Comparison of ENCODE assay signal across 6 worm cellular contexts in genomic region chrX:6807137-6807861, ce11.
TF ChIP-seq lines count a peak whose summit lies in the region.

No protein-coding gene starts in this region.

TF ChIP-seq in whole organism, L1 larva, 84 proteins besides CTCF, POLR2A, EP300 and RAD21 (continued from another document and continues in another):
- peak; percentile 29 for TF ChIP-seq nhr-90 (tag; optimal IDR thresholded peaks at IDR 0.05; lab: Kevin White, UChicago; ENCODE audit: poor library complexity)
- TF ChIP-seq ceh-82 (tag; optimal IDR thresholded peaks at IDR 0.05; lab: Kevin White, UChicago), result no peak
- TF ChIP-seq elt-2 (tag; optimal IDR thresholded peaks at IDR 0.05; lab: Kevin White, UChicago), result peak; percentile 52
- TF ChIP-seq alr-1 (tag; optimal IDR thresholded peaks at IDR 0.05; lab: Kevin White, UChicago; ENCODE audit: borderline replicate concordance), result no peak
- no peak for TF ChIP-seq ceh-90 (tag; optimal IDR thresholded peaks at IDR 0.05; lab: Kevin White, UChicago)
- TF ChIP-seq zag-1 (tag; optimal IDR thresholded peaks at IDR 0.05; lab: Kevin White, UChicago), result no peak
- no peak for TF ChIP-seq pag-3 (tag; optimal IDR thresholded peaks at IDR 0.05; lab: Kevin White, UChicago; ENCODE audit: borderline replicate concordance, insufficient read depth)
- TF ChIP-seq efl-1 (optimal IDR thresholded peaks at IDR 0.05; lab: Kevin White, UChicago), result no peak
- TF ChIP-seq efl-1 (GFP tag; optimal IDR thresholded peaks at IDR 0.05 in 1 of 2; lab: Kevin White, UChicago), result peak; percentile 6 to 31
- peak; percentile 6 for TF ChIP-seq C16A3.4 (tag; optimal IDR thresholded peaks at IDR 0.05; lab: Kevin White, UChicago)
- TF ChIP-seq elt-3 (tag; optimal IDR thresholded peaks at IDR 0.05; lab: Kevin White, UChicago), result peak in 2 of 6 experiments; percentile 10 to 39
- TF ChIP-seq lir-3 (tag; optimal IDR thresholded peaks at IDR 0.05; lab: Kevin White, UChicago; ENCODE audit: poor library complexity), result no peak
- no peak for TF ChIP-seq egl-27 (tag; optimal IDR thresholded peaks at IDR 0.05; lab: Kevin White, UChicago)
- TF ChIP-seq mdl-1 (tag; optimal IDR thresholded peaks at IDR 0.05; lab: Kevin White, UChicago), result no peak
- peak; percentile 23 for TF ChIP-seq irx-1 (tag; optimal IDR thresholded peaks at IDR 0.05; lab: Kevin White, UChicago)
- no peak for TF ChIP-seq fos-1 (tag; optimal IDR thresholded peaks at IDR 0.05; lab: Kevin White, UChicago)
- no peak for TF ChIP-seq jun-1 (tag; optimal IDR thresholded peaks at IDR 0.05; lab: Kevin White, UChicago)
- peak; percentile 18 for TF ChIP-seq rnt-1 (tag; optimal IDR thresholded peaks at IDR 0.05; lab: Kevin White, UChicago)
- no peak for TF ChIP-seq unc-98 (GFP tag; IDR thresholded peaks at IDR 0.05; lab: Robert Waterston, UW)
- no peak for TF ChIP-seq unc-30 (tag; optimal IDR thresholded peaks at IDR 0.05; lab: Kevin White, UChicago)
- TF ChIP-seq lin-39 (tag; optimal IDR thresholded peaks at IDR 0.05; lab: Kevin White, UChicago), result no peak
- TF ChIP-seq ets-5 (GFP tag; IDR thresholded peaks at IDR 0.05; lab: Robert Waterston, UW), result no peak

TF ChIP-seq in whole organism, L2 larva, 48 proteins besides CTCF, POLR2A, EP300 and RAD21 (continued from another document):
- TF ChIP-seq sma-9 (GFP tag; optimal IDR thresholded peaks at IDR 0.05; lab: Kevin White, UChicago), result peak; percentile 42
- no peak for TF ChIP-seq sma-9 (tag; optimal IDR thresholded peaks at IDR 0.05; lab: Kevin White, UChicago)
- no peak for TF ChIP-seq egl-27 (tag; optimal IDR thresholded peaks at IDR 0.05; lab: Kevin White, UChicago)
- TF ChIP-seq lin-39 (tag; optimal IDR thresholded peaks at IDR 0.05; lab: Kevin White, UChicago), result no peak
- TF ChIP-seq unc-55 (GFP tag; optimal IDR thresholded peaks at IDR 0.05; lab: Kevin White, UChicago), result peak; percentile 13

TF ChIP-seq in whole organism, L3 larva, 47 proteins besides CTCF, POLR2A, EP300 and RAD21 (continued from another document):
- TF ChIP-seq aly-2 (tag; optimal IDR thresholded peaks at IDR 0.05; lab: Kevin White, UChicago) (no peak), ceh-28 (tag; optimal IDR thresholded peaks at IDR 0.05; lab: Kevin White, UChicago) (peak; percentile 33)
TF ChIP-seq in whole organism, L3 larva: peak in this region for 6.

TF ChIP-seq in whole organism, L4 larva, 104 proteins besides CTCF, POLR2A, EP300 and RAD21 (continued from another document):
- TF ChIP-seq mxl-3 (GFP tag; optimal IDR thresholded peaks at IDR 0.05; lab: Kevin White, UChicago) (no peak), T26A8.4 (GFP tag; IDR thresholded peaks at IDR 0.05; lab: Robert Waterston, UW) (0 out of 2 replicates have a peak, but pooled peaks have one; percentile 24), ztf-7 (tag; optimal IDR thresholded peaks at IDR 0.05; lab: Kevin White, UChicago) (no peak), Y105C5A.15 (GFP tag; IDR thresholded peaks at IDR 0.05; lab: Robert Waterston, UW) (no peak), skn-1 (tag; optimal IDR thresholded peaks at IDR 0.05; lab: Kevin White, UChicago) (no peak), F26F4.8 (GFP tag; conservative IDR thresholded peaks at IDR 0.05; lab: Robert Waterston, UW) (0 out of 2 replicates have a peak, but pooled peaks have one; percentile 38), daf-16 (GFP tag; optimal IDR thresholded peaks at IDR 0.05; lab: Kevin White, UChicago) (no peak), daf-16 (tag; optimal IDR thresholded peaks at IDR 0.05; lab: Kevin White, UChicago) (peak; percentile 83), snpc-1.2 (GFP tag; IDR thresholded peaks at IDR 0.05; lab: Robert Waterston, UW) (no peak), dmd-6 (GFP tag; IDR thresholded peaks at IDR 0.05; lab: Robert Waterston, UW) (peak; percentile 52; the same call in 1 of the 2 replicates), hlh-30 (tag; optimal IDR thresholded peaks at IDR 0.05; lab: Kevin White, UChicago; ENCODE audit: insufficient read depth) (peak; percentile 77), pqm-1 (tag; optimal IDR thresholded peaks at IDR 0.05; lab: Kevin White, UChicago) (peak; percentile 2), nhr-77 (tag; optimal IDR thresholded peaks at IDR 0.05; lab: Kevin White, UChicago) (peak; percentile 6), php-3 (GFP tag; IDR thresholded peaks at IDR 0.05; lab: Robert Waterston, UW) (0 out of 2 replicates have a peak, but pooled peaks have one; percentile 7), mxl-2 (GFP tag; conservative IDR thresholded peaks at IDR 0.05; lab: Robert Waterston, UW) (peak; percentile 75; the same call in 1 of the 2 replicates), unc-62 (GFP tag; optimal IDR thresholded peaks at IDR 0.05 in 1 of 2; lab: Kevin White, UChicago) (peak in 1 of 2 experiments; percentile 56), unc-62 (tag; optimal IDR thresholded peaks at IDR 0.05; lab: Kevin White, UChicago) (no peak), aha-1 (tag; lab: Kevin White, UChicago) (peak; percentile 28), nhr-48 (tag; optimal IDR thresholded peaks at IDR 0.05; lab: Kevin White, UChicago) (peak; percentile 36), T20F7.1 (GFP tag; optimal IDR thresholded peaks at IDR 0.05; lab: Kevin White, UChicago) (peak; percentile 44), nhr-11 (tag; optimal IDR thresholded peaks at IDR 0.05; lab: Kevin White, UChicago) (peak; percentile 33)

TF ChIP-seq in whole organism, late embryonic, 69 proteins besides CTCF, POLR2A, EP300 and RAD21 (continued from another document):
- TF ChIP-seq gmeb-2 (tag; optimal IDR thresholded peaks at IDR 0.05; lab: Kevin White, UChicago), result no peak
- no peak for TF ChIP-seq ceh-14 (tag; optimal IDR thresholded peaks at IDR 0.05; lab: Kevin White, UChicago)
- TF ChIP-seq zip-5 (tag; optimal IDR thresholded peaks at IDR 0.05; lab: Kevin White, UChicago), result no peak
- TF ChIP-seq dve-1 (tag; optimal IDR thresholded peaks at IDR 0.05; lab: Kevin White, UChicago), result no peak
- no peak for TF ChIP-seq ceh-45 (GFP tag; IDR thresholded peaks at IDR 0.05; lab: Robert Waterston, UW)
- TF ChIP-seq ceh-19 (GFP tag; optimal IDR thresholded peaks at IDR 0.05; lab: Kevin White, UChicago), result no peak
- no peak for TF ChIP-seq fax-1 (tag; optimal IDR thresholded peaks at IDR 0.05; lab: Kevin White, UChicago)
- TF ChIP-seq dmd-4 (tag; optimal IDR thresholded peaks at IDR 0.05; lab: Kevin White, UChicago; ENCODE audit: borderline replicate concordance), result no peak
- TF ChIP-seq pag-3 (tag; optimal IDR thresholded peaks at IDR 0.05; lab: Kevin White, UChicago; ENCODE audit: borderline replicate concordance), result no peak
- TF ChIP-seq tbx-2 (tag; optimal IDR thresholded peaks at IDR 0.05; lab: Kevin White, UChicago), result peak; percentile 41
- TF ChIP-seq syd-9 (tag; optimal IDR thresholded peaks at IDR 0.05; lab: Kevin White, UChicago), result no peak
- no peak for TF ChIP-seq ttx-3 (tag; optimal IDR thresholded peaks at IDR 0.05; lab: Kevin White, UChicago)
- TF ChIP-seq pat-9 (tag; optimal IDR thresholded peaks at IDR 0.05; lab: Kevin White, UChicago), result no peak
- TF ChIP-seq nfya-1 (tag; optimal IDR thresholded peaks at IDR 0.05; lab: Kevin White, UChicago), result peak; percentile 46
- no peak for TF ChIP-seq Y22D7AL.16 (tag; optimal IDR thresholded peaks at IDR 0.05; lab: Kevin White, UChicago)
- TF ChIP-seq pros-1 (tag; optimal IDR thresholded peaks at IDR 0.05; lab: Kevin White, UChicago), result no peak
- no peak for TF ChIP-seq pha-2 (tag; optimal IDR thresholded peaks at IDR 0.05; lab: Kevin White, UChicago)
- no peak for TF ChIP-seq fkh-10 (GFP tag; optimal IDR thresholded peaks at IDR 0.05; lab: Kevin White, UChicago)
- peak; percentile 20; the same call in 1 of the 2 replicates for TF ChIP-seq sox-2 (GFP tag; IDR thresholded peaks at IDR 0.05; lab: Robert Waterston, UW)
- no peak for TF ChIP-seq ceh-22 (tag; optimal IDR thresholded peaks at IDR 0.05; lab: Kevin White, UChicago)
- peak; percentile 56 for TF ChIP-seq hlh-6 (tag; optimal IDR thresholded peaks at IDR 0.05; lab: Kevin White, UChicago)
- TF ChIP-seq madf-2 (tag; optimal IDR thresholded peaks at IDR 0.05; lab: Kevin White, UChicago), result no peak
- TF ChIP-seq sdc-2 (tag; optimal IDR thresholded peaks at IDR 0.05; lab: Kevin White, UChicago), result peak; percentile 60
- TF ChIP-seq hlh-8 (tag; optimal IDR thresholded peaks at IDR 0.05; lab: Kevin White, UChicago), result no peak
- peak; percentile 73 for TF ChIP-seq hlh-30 (tag; optimal IDR thresholded peaks at IDR 0.05; lab: Kevin White, UChicago; ENCODE audit: insufficient read depth)
- TF ChIP-seq C38D4.7 (GFP tag; optimal IDR thresholded peaks at IDR 0.05; lab: Kevin White, UChicago), result no peak
- no peak for TF ChIP-seq ets-4 (tag; optimal IDR thresholded peaks at IDR 0.05; lab: Kevin White, UChicago)
- TF ChIP-seq K02D7.2 (tag; optimal IDR thresholded peaks at IDR 0.05; lab: Kevin White, UChicago), result no peak
- TF ChIP-seq F13H6.1 (tag; optimal IDR thresholded peaks at IDR 0.05; lab: Kevin White, UChicago), result no peak
- TF ChIP-seq hlh-15 (tag; optimal IDR thresholded peaks at IDR 0.05; lab: Kevin White, UChicago), result no peak
TF ChIP-seq in whole organism, late embryonic: peak in this region for 10.

TF ChIP-seq in whole organism, young adult, 124 proteins besides CTCF, POLR2A, EP300 and RAD21 (continued from another document):
- TF ChIP-seq lsy-27 (tag; optimal IDR thresholded peaks at IDR 0.05; lab: Kevin White, UChicago; ENCODE audit: borderline replicate concordance, insufficient read depth), result no peak
